Worm (Caenorhabditis elegans) whole organism, young adult: ENCODE data around the gene pir-2.

Experiments
- B0019.2 ChIP-seq: fragments of 200-800 bp; sonication (Bioruptor generic); conservative IDR thresholded peaks from 2 replicates; pipeline ENCODE4 v1.3.6; 2022; ENCODE audit warnings: missing genetic modification reagents, missing genetic modification characterization, missing compliant biosample characterization
- C06A6.2 ChIP-seq: fragments of 200-800 bp; sonication (Bioruptor generic); conservative IDR thresholded peaks from 2 replicates; pipeline ENCODE4 v1.3.6; 2022; ENCODE audit warnings: missing genetic modification characterization, missing compliant biosample characterization
- C17E4.6 ChIP-seq: fragments of 200-800 bp; sonication (Bioruptor generic); IDR thresholded peaks from 2 replicates; pipeline ENCODE4 v1.3.6; 2022; ENCODE audit warnings: missing genetic modification reagents, missing genetic modification characterization, missing compliant biosample characterization
- D2030.7 ChIP-seq: fragments of 200-800 bp; sonication (Bioruptor generic); IDR thresholded peaks from 2 replicates; pipeline ENCODE4 v1.3.6; 2022; ENCODE audit warnings: missing genetic modification reagents, missing genetic modification characterization, missing compliant biosample characterization
- F10E7.11 ChIP-seq: sonication (generic microtip); optimal IDR thresholded peaks from 2 replicates; lab custom pipeline; 2017; ENCODE audit warnings: mild to moderate bottlenecking, missing genetic modification characterization, moderate library complexity, missing compliant biosample characterization
- F52B5.7 ChIP-seq: sonication (generic microtip); optimal IDR thresholded peaks from 2 replicates; lab custom pipeline; 2016; ENCODE audit warnings: mild to moderate bottlenecking, missing genetic modification characterization, missing compliant biosample characterization
- K12H6.12 ChIP-seq: fragments of 200-800 bp; sonication (Bioruptor generic); optimal IDR thresholded peaks from 2 replicates; lab custom pipeline; 2018; ENCODE audit warnings: mild to moderate bottlenecking, missing genetic modification characterization, missing compliant biosample characterization
- Y53F4B.3 ChIP-seq: fragments of 200-800 bp; sonication (Bioruptor generic); IDR thresholded peaks from 2 replicates; pipeline ENCODE4 v1.3.6; 2022; ENCODE audit warnings: missing genetic modification reagents, missing genetic modification characterization, missing compliant biosample characterization
- Y53G8AR.9 ChIP-seq: fragments of 200-800 bp; sonication (Bioruptor generic); conservative IDR thresholded peaks from 2 replicates; pipeline ENCODE4 v1.3.6; 2022; ENCODE audit warnings: missing genetic modification reagents, missing genetic modification characterization, missing compliant biosample characterization
- Y67H2A.10 ChIP-seq: fragments of 200-800 bp; sonication (Bioruptor generic); conservative IDR thresholded peaks from 2 replicates; pipeline ENCODE4 v1.3.6; 2022; ENCODE audit warnings: missing genetic modification reagents, missing genetic modification characterization, missing compliant biosample characterization
- Y95B8A.8 ChIP-seq: fragments of 200-800 bp; sonication (Bioruptor generic); IDR thresholded peaks from 2 replicates; pipeline ENCODE4 v1.3.6; 2022; ENCODE audit warnings: missing genetic modification reagents, missing genetic modification characterization, missing compliant biosample characterization
- attf-3 ChIP-seq: fragments of 200-800 bp; sonication (Bioruptor generic); conservative IDR thresholded peaks from 2 replicates; pipeline ENCODE4 v1.3.6; 2022; ENCODE audit warnings: missing genetic modification reagents, missing genetic modification characterization, missing compliant biosample characterization
- attf-5 ChIP-seq: fragments of 200-800 bp; sonication (Bioruptor generic); optimal IDR thresholded peaks from 2 replicates; lab custom pipeline; 2018; ENCODE audit warnings: mild to moderate bottlenecking, missing genetic modification characterization, missing compliant biosample characterization
- ceh-79 ChIP-seq: sonication (generic microtip); optimal IDR thresholded peaks from 2 replicates; lab custom pipeline; 2017; ENCODE audit warnings: mild to moderate bottlenecking, missing genetic modification characterization, missing compliant biosample characterization
- ceh-91 ChIP-seq: fragments of 200-800 bp; sonication (Bioruptor generic); IDR thresholded peaks from 2 replicates; pipeline ENCODE4 v1.3.6; 2022; ENCODE audit warnings: missing genetic modification reagents, missing genetic modification characterization, missing compliant biosample characterization
- chd-7 ChIP-seq: sonication (generic microtip); optimal IDR thresholded peaks from 2 replicates; lab custom pipeline; 2016; ENCODE audit warnings: mild to moderate bottlenecking, missing genetic modification characterization, moderate library complexity, missing compliant biosample characterization
- dpff-1 ChIP-seq: sonication (generic microtip); optimal IDR thresholded peaks from 2 replicates; lab custom pipeline; 2017; ENCODE audit warnings: mild to moderate bottlenecking, missing genetic modification characterization, missing compliant biosample characterization
- efl-1 ChIP-seq: fragments of 150-350 bp; optimal IDR thresholded peaks from 2 replicates; lab custom pipeline; 2014; ENCODE audit warnings: missing biosample characterization, missing genetic modification reagents, missing genetic modification characterization
- egl-18 ChIP-seq: fragments of 200-800 bp; sonication (Bioruptor generic); IDR thresholded peaks from 2 replicates; pipeline ENCODE4 v1.3.6; 2022; ENCODE audit warnings: missing genetic modification reagents, missing genetic modification characterization, missing compliant biosample characterization
- gei-17 ChIP-seq: fragments of 200-800 bp; sonication (Bioruptor generic); optimal IDR thresholded peaks from 2 replicates; lab custom pipeline; 2018; ENCODE audit warnings: mild to moderate bottlenecking, missing genetic modification characterization, missing compliant biosample characterization
- hmg-1.2 ChIP-seq: fragments of 200-800 bp; sonication (Bioruptor generic); IDR thresholded peaks from 2 replicates; pipeline ENCODE4 v1.3.6; 2022; ENCODE audit warnings: missing genetic modification reagents, missing genetic modification characterization, missing compliant biosample characterization
- hrde-1 ChIP-seq: sonication (generic microtip); optimal IDR thresholded peaks from 2 replicates; lab custom pipeline; 2016; ENCODE audit warnings: missing genetic modification characterization, mild to moderate bottlenecking, missing compliant biosample characterization, moderate library complexity, missing genotype, missing genetic modification reagents, borderline replicate concordance
- hsf-1 ChIP-seq: fragments of 200-800 bp; sonication (Bioruptor generic); IDR thresholded peaks from 2 replicates; pipeline ENCODE4 v1.3.6; 2022; ENCODE audit warnings: missing genetic modification reagents, missing genetic modification characterization, missing compliant biosample characterization
- let-526 ChIP-seq: fragments of 200-800 bp; sonication (Bioruptor generic); IDR thresholded peaks from 2 replicates; pipeline ENCODE4 v1.3.6; 2022; ENCODE audit warnings: missing genetic modification reagents, missing genetic modification characterization, missing compliant biosample characterization
- let-607 ChIP-seq, 2 experiments: fragments of 200-800 bp in 1 of 2; sonication (Bioruptor generic) in 1 of 2; sonication (generic microtip) in 1 of 2; optimal IDR thresholded peaks; 2 replicates each; lab custom pipeline; 2016 to 2018; ENCODE audit warnings: mild to moderate bottlenecking in 2 of 2, missing compliant biosample characterization in 2 of 2, missing genetic modification characterization in 2 of 2, moderate library complexity in 2 of 2, missing genotype in 1 of 2
- lin-26 ChIP-seq: fragments of 200-800 bp; sonication (Bioruptor generic); IDR thresholded peaks from 2 replicates; pipeline ENCODE4 v1.3.6; 2022; ENCODE audit warnings: missing genetic modification reagents, missing genetic modification characterization, missing compliant biosample characterization
- lin-54 ChIP-seq: fragments of 200-800 bp; sonication (Bioruptor generic); optimal IDR thresholded peaks from 2 replicates; lab custom pipeline; 2018; ENCODE audit warnings: mild to moderate bottlenecking, missing genetic modification characterization, missing compliant biosample characterization
- lsl-1 ChIP-seq: fragments of 200-800 bp; sonication (Bioruptor generic); optimal IDR thresholded peaks from 2 replicates; lab custom pipeline; 2018; ENCODE audit warnings: mild to moderate bottlenecking, missing genetic modification characterization, moderate library complexity, missing compliant biosample characterization
- madf-3 ChIP-seq: fragments of 200-800 bp; sonication (Bioruptor generic); IDR thresholded peaks from 2 replicates; pipeline ENCODE4 v1.3.6; 2022; ENCODE audit warnings: missing genetic modification reagents, missing genetic modification characterization, missing compliant biosample characterization
- madf-8 ChIP-seq: fragments of 200-800 bp; sonication (Bioruptor generic); conservative IDR thresholded peaks from 2 replicates; pipeline ENCODE4 v1.3.6; 2022; ENCODE audit warnings: missing genetic modification reagents, missing genetic modification characterization, missing compliant biosample characterization
- mel-28 ChIP-seq: sonication (generic microtip); optimal IDR thresholded peaks from 2 replicates; lab custom pipeline; 2016; ENCODE audit warnings: borderline replicate concordance, mild to moderate bottlenecking, missing genetic modification characterization, missing compliant biosample characterization
- mes-4 ChIP-seq: sonication (generic microtip); optimal IDR thresholded peaks from 2 replicates; lab custom pipeline; 2016; ENCODE audit warnings: missing genotype, missing genetic modification characterization, missing compliant biosample characterization
- nfya-1 ChIP-seq: sonication (generic microtip); optimal IDR thresholded peaks from 2 replicates; lab custom pipeline; 2017; ENCODE audit warnings: antibody characterized with exemption, missing compliant biosample characterization, missing genetic modification characterization, borderline replicate concordance; ENCODE audit not compliant: insufficient read depth
- nfyb-1 ChIP-seq: fragments of 200-800 bp; sonication (Bioruptor generic); IDR thresholded peaks from 2 replicates; pipeline ENCODE4 v1.3.6; 2022; ENCODE audit warnings: missing genetic modification reagents, missing genetic modification characterization, missing compliant biosample characterization
- nhr-27 ChIP-seq: fragments of 200-800 bp; sonication (Bioruptor generic); optimal IDR thresholded peaks from 2 replicates; lab custom pipeline; 2018; ENCODE audit warnings: mild to moderate bottlenecking, missing genetic modification characterization, moderate library complexity, missing compliant biosample characterization
- nhr-80 ChIP-seq: sonication (generic microtip); optimal IDR thresholded peaks from 2 replicates; lab custom pipeline; 2016; ENCODE audit warnings: missing genetic modification characterization, missing compliant biosample characterization
- pha-4 ChIP-seq: fragments of 150-350 bp; sonication (generic microtip); optimal IDR thresholded peaks from 2 replicates; lab custom pipeline; 2014; ENCODE audit warnings: missing biosample characterization, missing genetic modification reagents, missing genetic modification characterization
- rcor-1 ChIP-seq: fragments of 200-800 bp; sonication (Bioruptor generic); IDR thresholded peaks from 2 replicates; pipeline ENCODE4 v1.3.6; 2022; ENCODE audit warnings: missing genetic modification reagents, missing genetic modification characterization, missing compliant biosample characterization
- tbp1 ChIP-seq: fragments of 200-800 bp; sonication (Bioruptor generic); optimal IDR thresholded peaks from 2 replicates; lab custom pipeline; 2018; ENCODE audit warnings: mild to moderate bottlenecking, missing genetic modification characterization, missing compliant biosample characterization
- xnd-1 ChIP-seq: sonication (generic microtip); optimal IDR thresholded peaks from 2 replicates; lab custom pipeline; 2016; ENCODE audit warnings: missing genotype, missing genetic modification reagents, missing genetic modification characterization, missing compliant biosample characterization
- zim-3 ChIP-seq: sonication (generic microtip); optimal IDR thresholded peaks from 2 replicates; lab custom pipeline; 2017; ENCODE audit warnings: mild to moderate bottlenecking, missing genetic modification characterization, moderate library complexity, missing compliant biosample characterization
- ztf-6 ChIP-seq: fragments of 200-800 bp; sonication (Bioruptor generic); IDR thresholded peaks from 2 replicates; pipeline ENCODE4 v1.3.6; 2022; ENCODE audit warnings: missing genetic modification reagents, missing genetic modification characterization, missing compliant biosample characterization

Gene pir-2

DNA sequence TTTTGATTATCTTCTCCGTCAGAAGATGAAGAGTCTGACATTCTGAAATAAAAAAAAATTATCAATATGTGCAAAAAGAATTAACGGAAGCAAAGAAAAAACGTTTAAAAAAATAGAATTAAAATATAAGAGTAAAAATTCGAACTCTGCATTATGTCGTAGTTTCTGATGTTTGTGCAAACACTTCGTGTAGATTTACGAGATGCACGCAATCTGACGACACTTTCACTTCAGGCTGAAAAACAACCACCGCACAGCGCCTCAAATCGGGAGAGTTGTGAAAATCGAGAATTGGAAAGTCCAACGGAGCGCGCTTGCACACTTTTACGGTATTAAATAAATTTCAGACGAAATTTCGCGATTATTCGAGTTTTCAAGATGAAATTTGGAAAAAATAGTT is 36.8 kb downstream of the pir-2 start, which contains the start of gene T26G10.1 (continued):
- TF ChIP-seq xnd-1 (tag; lab: Kevin White, UChicago): peak; percentile 17
- no peak for TF ChIP-seq zim-3 (tag; lab: Kevin White, UChicago)
- TF ChIP-seq F10E7.11 (tag; lab: Kevin White, UChicago): no peak
- TF ChIP-seq D2030.7 (GFP tag; lab: Robert Waterston, UW): peak; percentile 90
- TF ChIP-seq hsf-1 (GFP tag; lab: Robert Waterston, UW): peak; percentile 68
- peak; percentile 73 for TF ChIP-seq attf-3 (GFP tag; lab: Robert Waterston, UW)
- peak; percentile 60 for TF ChIP-seq lin-54 (GFP tag; lab: Kevin White, UChicago)
- no peak for TF ChIP-seq Y67H2A.10 (GFP tag; lab: Robert Waterston, UW)
- peak; percentile 60; the same call in 1 of the 2 replicates for TF ChIP-seq Y95B8A.8 (GFP tag; lab: Robert Waterston, UW)
- no peak for TF ChIP-seq let-607 (tag; optimal IDR thresholded peaks at IDR 0.05; lab: Kevin White, UChicago)
- TF ChIP-seq hmg-1.2 (GFP tag; lab: Robert Waterston, UW): peak; percentile 65
- TF ChIP-seq lsl-1 (GFP tag; lab: Kevin White, UChicago): peak; percentile 56
- peak; percentile 73 for TF ChIP-seq attf-5 (GFP tag; lab: Kevin White, UChicago)
- peak; percentile 89 for TF ChIP-seq B0019.2
- peak; percentile 11 for TF ChIP-seq hrde-1 (tag; lab: Kevin White, UChicago)
- peak; percentile 22 for TF ChIP-seq nhr-80 (tag; lab: Kevin White, UChicago)
- TF ChIP-seq mes-4 (tag; lab: Kevin White, UChicago): no peak
- TF ChIP-seq madf-8 (GFP tag; lab: Robert Waterston, UW): peak; percentile 68
- no peak for TF ChIP-seq nfya-1 (tag; lab: Kevin White, UChicago)
- TF ChIP-seq tbp1 (GFP tag; lab: Kevin White, UChicago): peak; percentile 55
- peak; percentile 24 for TF ChIP-seq efl-1
- no peak for TF ChIP-seq gei-17 (GFP tag; lab: Kevin White, UChicago)
- peak; percentile 70 for TF ChIP-seq nfyb-1 (GFP tag; lab: Robert Waterston, UW)
- TF ChIP-seq chd-7: no peak
- TF ChIP-seq madf-3 (GFP tag; lab: Robert Waterston, UW): peak; percentile 60; the same call in 1 of the 2 replicates

DNA sequence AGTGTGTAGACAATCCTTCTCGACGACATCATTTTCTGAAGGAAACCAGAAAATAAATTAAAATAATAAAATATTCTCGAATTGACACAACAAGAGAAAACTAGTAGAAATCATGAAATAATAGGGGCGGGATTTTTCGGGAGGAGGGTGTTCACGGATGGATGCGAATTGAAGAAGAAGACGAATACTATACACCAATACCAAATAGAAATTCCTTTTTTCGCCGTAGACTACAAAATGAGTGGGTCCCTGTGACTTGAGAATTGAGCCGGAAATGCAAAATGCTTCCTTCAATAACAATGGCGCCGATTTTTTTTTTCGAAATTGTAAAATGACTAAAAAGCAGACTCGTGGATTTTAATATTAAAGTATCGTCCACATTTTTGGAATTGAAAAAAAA is 42.4 kb downstream of the pir-2 start, which contains the start of gene nlp-48:
nlp-48 (minus strand) TSS at position 101 of the 400 bp plus-strand sequence.
- TF ChIP-seq let-526 (GFP tag; lab: Robert Waterston, UW) (no peak), F52B5.7 (no peak), mel-28 (tag; lab: Kevin White, UChicago) (no peak), nfyb-1 (GFP tag; lab: Robert Waterston, UW) (no peak), efl-1 (no peak), C17E4.6 (no peak), nhr-80 (tag; lab: Kevin White, UChicago) (no peak), nhr-27 (tag; lab: Kevin White, UChicago) (no peak)

DNA sequence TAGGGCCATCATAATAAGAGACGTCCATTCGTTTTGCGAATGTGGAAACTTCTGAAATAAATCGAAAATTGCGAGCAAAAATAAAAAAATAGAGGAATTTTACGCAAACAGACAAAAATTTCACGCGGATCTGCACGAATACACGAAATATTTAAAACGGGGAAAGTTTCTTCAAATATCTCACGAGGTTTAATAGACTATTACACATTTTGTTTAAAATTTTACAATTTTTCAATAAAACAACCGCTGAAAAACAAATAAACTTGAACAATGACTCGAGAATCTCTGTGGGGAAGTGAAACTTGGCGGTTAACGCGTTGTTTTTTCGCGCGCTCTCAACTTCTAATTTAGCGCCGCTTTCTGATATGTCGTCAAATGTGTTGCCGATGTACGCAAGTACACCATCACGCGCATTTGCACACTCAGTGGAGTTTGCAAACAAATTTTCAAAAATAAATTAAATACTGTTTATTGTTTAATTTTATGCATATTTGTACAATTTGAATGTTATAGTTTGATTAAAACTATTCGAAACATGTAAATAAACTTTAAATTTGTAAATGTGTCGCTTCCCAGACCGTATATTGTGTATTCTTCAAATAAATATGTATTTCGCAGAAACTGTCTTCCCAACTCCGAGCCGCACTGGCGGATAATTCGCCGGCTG is 50.2 kb downstream of the pir-2 start, which contains the start of the genes gpr-2 and rgr-1:
gpr-2 (minus strand) TSS at position 51 of the 667 bp plus-strand sequence.
rgr-1 (plus strand) TSS at position 617 of the 667 bp plus-strand sequence.
- TF ChIP-seq dpff-1: no peak
- peak; percentile 79 for TF ChIP-seq lsl-1 (GFP tag; lab: Kevin White, UChicago)
- TF ChIP-seq K12H6.12: no peak
- no peak for TF ChIP-seq C06A6.2
- TF ChIP-seq egl-18 (GFP tag; lab: Robert Waterston, UW): no peak
- TF ChIP-seq rcor-1 (GFP tag; lab: Robert Waterston, UW): peak; percentile 82
- TF ChIP-seq zim-3 (tag; lab: Kevin White, UChicago): no peak
- no peak for TF ChIP-seq lin-26 (GFP tag; lab: Robert Waterston, UW)
- TF ChIP-seq pha-4: no peak
- peak; percentile 95 for TF ChIP-seq ceh-91
- peak; percentile 37; the same call in 1 of the 2 replicates for TF ChIP-seq attf-3 (GFP tag; lab: Robert Waterston, UW)
- TF ChIP-seq ztf-6: no peak
- TF ChIP-seq Y53G8AR.9 (GFP tag; lab: Robert Waterston, UW): peak; percentile 36; the same call in 1 of the 2 replicates
- peak; percentile 58 for TF ChIP-seq tbp1 (GFP tag; lab: Kevin White, UChicago)
- TF ChIP-seq nhr-27 (tag; lab: Kevin White, UChicago): no peak
- no peak for TF ChIP-seq nfyb-1 (GFP tag; lab: Robert Waterston, UW)
- TF ChIP-seq Y53F4B.3 (GFP tag; lab: Robert Waterston, UW): no peak
- no peak for TF ChIP-seq chd-7
- no peak for TF ChIP-seq ceh-79 (tag; lab: Kevin White, UChicago)
- TF ChIP-seq madf-3 (GFP tag; lab: Robert Waterston, UW): peak; percentile 85
- no peak for TF ChIP-seq nfya-1 (tag; lab: Kevin White, UChicago)
